Worm (Caenorhabditis elegans): ENCODE results near the gene nhr-187.

nhr-187 gene

DNA sequence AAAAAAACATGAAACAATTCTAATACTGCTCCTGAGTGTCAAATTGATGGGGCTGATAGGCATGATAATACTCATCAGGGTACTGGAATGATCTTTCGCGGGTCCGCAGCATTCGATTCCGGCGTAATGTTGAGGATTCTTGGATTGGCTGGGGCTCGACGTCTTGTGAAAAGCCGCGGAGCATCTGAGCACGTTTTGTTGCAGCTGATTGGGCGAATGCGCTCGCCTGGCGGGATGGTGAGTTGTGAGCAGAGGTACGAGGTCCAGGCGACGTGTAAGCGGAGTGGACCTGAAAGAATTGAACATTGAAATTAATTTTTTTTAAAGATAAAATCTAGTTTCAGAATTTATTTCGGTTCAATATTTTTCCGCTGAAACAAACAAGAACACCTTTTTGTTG lies 48.7 kb downstream of the nhr-187 start:
- TF ChIP-seq efl-1 (optimal IDR thresholded peaks at IDR 0.05) (no peak), efl-1 (GFP tag; optimal IDR thresholded peaks at IDR 0.05 in 1 of 2) (peak in 1 of 2 experiments; percentile 37), dsc-1 (tag; optimal IDR thresholded peaks at IDR 0.05) (no peak)

DNA sequence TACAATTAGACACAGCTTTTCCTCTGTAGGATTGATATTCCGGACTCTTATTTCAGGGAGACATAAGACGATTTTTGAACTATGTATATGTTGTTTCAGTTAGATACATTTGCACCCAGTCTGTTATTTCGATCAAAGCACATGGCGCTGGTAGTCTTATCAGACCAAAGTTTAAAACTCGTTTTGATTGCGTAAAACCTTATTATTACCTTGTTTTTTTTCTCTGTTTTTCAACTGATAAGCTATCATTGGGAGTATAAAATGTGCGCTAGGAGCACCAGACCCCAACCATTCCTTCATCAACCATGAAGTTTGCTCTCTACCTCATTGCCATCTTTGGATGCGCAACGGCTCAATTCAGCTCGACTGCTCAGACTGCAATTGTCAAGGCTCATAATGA lies 50.5 kb downstream of the nhr-187 start, which contains the start of gene scl-12:
TSS of gene scl-12 (plus strand) at position 301 of the 400 bp plus-strand sequence.
- TF ChIP-seq ztf-4 (tag; optimal IDR thresholded peaks at IDR 0.05) (no peak), skn-1 (tag; optimal IDR thresholded peaks at IDR 0.05) (no peak), efl-1 (optimal IDR thresholded peaks at IDR 0.05) (no peak), efl-1 (GFP tag; optimal IDR thresholded peaks at IDR 0.05 in 1 of 2) (peak in 1 of 2 experiments; percentile 80), C04F5.9 (tag; optimal IDR thresholded peaks at IDR 0.05) (no peak), ceh-90 (tag; optimal IDR thresholded peaks at IDR 0.05) (no peak), jun-1 (tag; optimal IDR thresholded peaks at IDR 0.05) (no peak), ceh-63 (GFP tag; optimal IDR thresholded peaks at IDR 0.05) (no peak), nhr-47 (tag; optimal IDR thresholded peaks at IDR 0.05) (no peak)

DNA sequence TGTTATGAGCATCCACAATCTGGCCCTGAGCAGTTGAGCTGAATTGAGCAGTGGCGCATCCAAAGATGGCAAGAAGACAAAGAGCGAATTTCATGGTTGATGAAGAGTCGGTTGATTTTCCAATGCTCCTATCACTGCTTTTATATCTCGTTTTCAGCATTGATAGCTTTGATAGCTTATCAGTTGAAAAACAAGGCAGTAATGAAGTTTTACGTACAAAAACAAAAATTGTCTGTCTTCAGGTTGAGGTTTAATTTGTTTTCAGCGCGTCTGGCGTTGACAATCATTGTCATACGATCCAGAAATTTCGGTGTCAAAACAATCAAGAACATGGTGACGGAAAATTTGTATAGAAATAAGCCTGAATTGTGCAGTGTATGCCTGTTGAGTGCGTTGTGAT lies 51.2 kb downstream of the nhr-187 start, which contains the start of gene scl-13:
TSS of gene scl-13 (minus strand) at position 101 of the 400 bp plus-strand sequence.
- TF ChIP-seq tbx-2 (tag; optimal IDR thresholded peaks at IDR 0.05), result no peak
- TF ChIP-seq lin-14 (GFP tag; optimal IDR thresholded peaks at IDR 0.05), result no peak
- no peak for TF ChIP-seq pax-3 (tag; optimal IDR thresholded peaks at IDR 0.05)
- no peak for TF ChIP-seq nhr-11 (tag; optimal IDR thresholded peaks at IDR 0.05)
- TF ChIP-seq unc-30 (tag; optimal IDR thresholded peaks at IDR 0.05), result no peak
- TF ChIP-seq snu-23 (GFP tag; optimal IDR thresholded peaks at IDR 0.05), result no peak
- no peak for TF ChIP-seq efl-3 (GFP tag; optimal IDR thresholded peaks at IDR 0.05)
- no peak for TF ChIP-seq aha-1 (tag; optimal IDR thresholded peaks at IDR 0.05)
- no peak for TF ChIP-seq zag-1 (tag; optimal IDR thresholded peaks at IDR 0.05)
- no peak for TF ChIP-seq mdl-1 (tag; optimal IDR thresholded peaks at IDR 0.05)
- TF ChIP-seq lin-15B (tag; optimal IDR thresholded peaks at IDR 0.05), result no peak

All from whole organism, L1 larva.